Worm (Caenorhabditis elegans) whole organism, L4 larva: ENCODE results near the gene shl-1.

ENCODE experiments used
- Y5F2A.4 ChIP-seq: fragments of 200-800 bp; sonication (Bioruptor generic); optimal IDR thresholded peaks from 2 replicates; lab custom pipeline; 2018; ENCODE audit warnings: mild to moderate bottlenecking, missing genetic modification characterization, missing compliant biosample characterization
- daf-19 ChIP-seq: fragments of 200-800 bp; sonication (Bioruptor generic); conservative IDR thresholded peaks from 2 replicates; pipeline ENCODE4 v1.3.6; 2022; ENCODE audit warnings: missing genetic modification characterization, missing compliant biosample characterization
- mep-1 ChIP-seq: fragments of 150-350 bp; sonication (generic microtip); optimal IDR thresholded peaks from 3 replicates; lab custom pipeline; 2014; ENCODE audit warnings: missing biosample characterization, missing genetic modification characterization
- set-16 ChIP-seq: fragments of 200-800 bp; sonication (Bioruptor generic); IDR thresholded peaks from 2 replicates; pipeline ENCODE4 v1.3.6; 2022; ENCODE audit warnings: missing genetic modification reagents, missing genetic modification characterization, missing compliant biosample characterization

- no peak for TF ChIP-seq Y5F2A.4 (GFP tag; lab: Kevin White, UChicago)
- no peak for TF ChIP-seq mep-1 (tag; lab: Kevin White, UChicago)
- no peak for TF ChIP-seq set-16 (GFP tag; lab: Robert Waterston, UW)
- no peak for TF ChIP-seq daf-19 (GFP tag; lab: Robert Waterston, UW)
Observed at ce11 chrIV:6404871-6405270, 21.0 kb upstream of the shl-1 start, which contains the start of gene srv-13.
